Fruit fly (Drosophila melanogaster): ENCODE measurements around the gene Slbp.

The Slbp gene

dm6 chr3R:29116167-29116725 is 36.8 kb downstream of the Slbp start, which contains the start of gene Atg14 (continued):
- TF ChIP-seq CG15011 (GFP tag; optimal IDR thresholded peaks at IDR 0.05), result no peak
- no peak for TF ChIP-seq CG7556 (GFP tag; optimal IDR thresholded peaks at IDR 0.05)
- no peak for TF ChIP-seq aop (GFP tag; IDR thresholded peaks at IDR 0.05)
- TF ChIP-seq CG2712 (tag; optimal IDR thresholded peaks at IDR 0.05), result peak; percentile 44
- no peak for TF ChIP-seq ci (GFP tag; IDR thresholded peaks at IDR 0.05)
- TF ChIP-seq HLH3B (GFP tag; IDR thresholded peaks at IDR 0.05), result no peak
- no peak for TF ChIP-seq CG33557 (GFP tag; optimal IDR thresholded peaks at IDR 0.05)
- TF ChIP-seq nerfin-1 (tag; optimal IDR thresholded peaks at IDR 0.05), result peak; percentile 10
- no peak for TF ChIP-seq CG18476 (GFP tag; optimal IDR thresholded peaks at IDR 0.05)
- TF ChIP-seq Xbp1 (GFP tag; optimal IDR thresholded peaks at IDR 0.05), result peak; percentile 15
- TF ChIP-seq Side (GFP tag; optimal IDR thresholded peaks at IDR 0.05), result no peak
- TF ChIP-seq sob (GFP tag; IDR thresholded peaks at IDR 0.05), result peak; percentile 65
- no peak for TF ChIP-seq NK7.1 (GFP tag; optimal IDR thresholded peaks at IDR 0.05)
- TF ChIP-seq Hr39 (optimal IDR thresholded peaks at IDR 0.05), result no peak
- TF ChIP-seq CG3281 (GFP tag; optimal IDR thresholded peaks at IDR 0.05), result peak; percentile 18
- no peak for TF ChIP-seq CG17568 (GFP tag; optimal IDR thresholded peaks at IDR 0.05)
- TF ChIP-seq CG10959 (GFP tag; IDR thresholded peaks at IDR 0.05), result no peak
- peak; percentile 99 for TF ChIP-seq CG34224 (GFP tag; IDR thresholded peaks at IDR 0.05; ENCODE audit: partially characterized antibody)
- no peak for TF ChIP-seq ap (GFP tag; IDR thresholded peaks at IDR 0.05)
- no peak for TF ChIP-seq trh (GFP tag; optimal IDR thresholded peaks at IDR 0.05)
- TF ChIP-seq gt (GFP tag; IDR thresholded peaks at IDR 0.05), result no peak
- peak; percentile 95 for TF ChIP-seq hb (GFP tag; IDR thresholded peaks at IDR 0.05; ENCODE audit: partially characterized antibody)
- TF ChIP-seq sima (GFP tag; optimal IDR thresholded peaks at IDR 0.05), result no peak
- TF ChIP-seq Gsc (GFP tag; IDR thresholded peaks at IDR 0.05), result no peak
- no peak for TF ChIP-seq BtbVII (GFP tag; optimal IDR thresholded peaks at IDR 0.05)
- no peak for TF ChIP-seq gsb (GFP tag; IDR thresholded peaks at IDR 0.05)
- no peak for TF ChIP-seq CG6854 (GFP tag; optimal IDR thresholded peaks at IDR 0.05)
- TF ChIP-seq cad (GFP tag; optimal IDR thresholded peaks at IDR 0.05), result no peak
- TF ChIP-seq CG6272 (GFP tag; IDR thresholded peaks at IDR 0.05), result no peak
- TF ChIP-seq CG15479 (GFP tag; optimal IDR thresholded peaks at IDR 0.05), result no peak
- TF ChIP-seq grn (GFP tag; optimal IDR thresholded peaks at IDR 0.05), result no peak
- peak; percentile 90 for TF ChIP-seq CG16813 (GFP tag; IDR thresholded peaks at IDR 0.05; ENCODE audit: partially characterized antibody)
- TF ChIP-seq btn (GFP tag; optimal IDR thresholded peaks at IDR 0.05), result no peak
- no peak for TF ChIP-seq bowl (GFP tag; IDR thresholded peaks at IDR 0.05)
- TF ChIP-seq pzg (GFP tag; optimal IDR thresholded peaks at IDR 0.05), result peak; percentile 81
- no peak for TF ChIP-seq CG12219 (GFP tag; optimal IDR thresholded peaks at IDR 0.05)
- no peak for TF ChIP-seq CG3065 (GFP tag; optimal IDR thresholded peaks at IDR 0.05)
- no peak for TF ChIP-seq ssp (GFP tag; IDR thresholded peaks at IDR 0.05)
- TF ChIP-seq Chrac-16 (GFP tag; optimal IDR thresholded peaks at IDR 0.05), result no peak
- no peak for TF ChIP-seq fd96Cb (tag; optimal IDR thresholded peaks at IDR 0.05)
- TF ChIP-seq ranshi (GFP tag; IDR thresholded peaks at IDR 0.05), result no peak
- TF ChIP-seq otp (GFP tag; IDR thresholded peaks at IDR 0.05), result no peak
- TF ChIP-seq CG4404 (GFP tag; IDR thresholded peaks at IDR 0.05), result no peak
- no peak for TF ChIP-seq CG9215 (GFP tag; IDR thresholded peaks at IDR 0.05)
- TF ChIP-seq CG4424 (GFP tag; optimal IDR thresholded peaks at IDR 0.05), result no peak
- peak; percentile 96 for TF ChIP-seq Bgb (GFP tag; IDR thresholded peaks at IDR 0.05; ENCODE audit: partially characterized antibody)
- TF ChIP-seq knrl (GFP tag; IDR thresholded peaks at IDR 0.05; ENCODE audit: partially characterized antibody), result peak; percentile 81
- peak; percentile 19 for TF ChIP-seq repo (GFP tag; optimal IDR thresholded peaks at IDR 0.05)
- TF ChIP-seq fd102C (GFP tag; optimal IDR thresholded peaks at IDR 0.05), result no peak
- no peak for TF ChIP-seq CG11456 (GFP tag; IDR thresholded peaks at IDR 0.05)
- no peak for TF ChIP-seq Tbp (GFP tag; optimal IDR thresholded peaks at IDR 0.05)
- TF ChIP-seq run (tag; optimal IDR thresholded peaks at IDR 0.05), result no peak
- TF ChIP-seq H15 (GFP tag; IDR thresholded peaks at IDR 0.05), result no peak

All from whole organism, embryonic.